Fruit fly (Drosophila melanogaster) whole organism, embryonic: Measurements from ENCODE around the gene CG13716.
A peak's percentile ranks its signal among the peaks of the same experiment; 100 is the strongest.

ENCODE experiments used
- Ada2b ChIP-seq: fragments of 200-800 bp; sonication (Bioruptor generic); IDR thresholded peaks from 2 replicates; pipeline ENCODE4 v1.3.6; 2022; ENCODE audit warnings: missing biosample characterization, missing genetic modification characterization
- Antp ChIP-seq: fragments of 200-800 bp; sonication (Bioruptor generic); optimal IDR thresholded peaks from 3 replicates; lab custom pipeline; 2016; ENCODE audit warnings: missing biosample characterization, missing genetic modification characterization
- CG10209 ChIP-seq: fragments of 200-800 bp; sonication (Bioruptor generic); optimal IDR thresholded peaks from 3 replicates; lab custom pipeline; 2017; ENCODE audit warnings: missing biosample characterization, mild to moderate bottlenecking, missing genetic modification characterization, missing genetic modification reagents
- CG10543 ChIP-seq: fragments of 200-800 bp; sonication (Bioruptor generic); optimal IDR thresholded peaks from 3 replicates; lab custom pipeline; 2017; ENCODE audit warnings: missing biosample characterization, mild to moderate bottlenecking, missing genetic modification characterization, moderate library complexity
- CG12391 ChIP-seq: fragments of 200-800 bp; sonication (Bioruptor generic); optimal IDR thresholded peaks from 3 replicates; lab custom pipeline; 2018; ENCODE audit warnings: missing biosample characterization, mild to moderate bottlenecking, missing genetic modification characterization, moderate library complexity
- CG12769 ChIP-seq: fragments of 200-800 bp; sonication (Bioruptor generic); optimal IDR thresholded peaks from 2 replicates; lab custom pipeline; 2019; ENCODE audit warnings: missing biosample characterization, mild to moderate bottlenecking, missing genetic modification characterization, moderate library complexity
- CG15073 ChIP-seq: fragments of 200-800 bp; sonication (Bioruptor generic); optimal IDR thresholded peaks from 2 replicates; lab custom pipeline; 2016; ENCODE audit warnings: missing biosample characterization, missing genetic modification characterization
- CG17912 ChIP-seq: fragments of 200-800 bp; sonication (Bioruptor generic); optimal IDR thresholded peaks from 2 replicates; lab custom pipeline; 2018; ENCODE audit warnings: missing biosample characterization, mild to moderate bottlenecking, missing genetic modification characterization
- CG18599 ChIP-seq: fragments of 200-800 bp; sonication (Bioruptor generic); optimal IDR thresholded peaks from 3 replicates; lab custom pipeline; 2017; ENCODE audit warnings: missing biosample characterization, missing genetic modification characterization, mild to moderate bottlenecking, moderate library complexity, missing genetic modification reagents
- CG2202 ChIP-seq: fragments of 200-800 bp; sonication (Bioruptor generic); optimal IDR thresholded peaks from 2 replicates; lab custom pipeline; 2018; ENCODE audit warnings: missing biosample characterization, mild to moderate bottlenecking, missing genetic modification characterization
- CG2875 ChIP-seq: fragments of 200-800 bp; sonication (Bioruptor generic); optimal IDR thresholded peaks from 2 replicates; lab custom pipeline; 2017; ENCODE audit warnings: missing biosample characterization, mild to moderate bottlenecking, missing genetic modification characterization, missing genetic modification reagents
- CG33557 ChIP-seq: fragments of 200-800 bp; sonication (Bioruptor generic); optimal IDR thresholded peaks from 2 replicates; lab custom pipeline; 2019; ENCODE audit warnings: missing biosample characterization, mild to moderate bottlenecking, missing genetic modification characterization, moderate library complexity
- CG3407 ChIP-seq: fragments of 200-800 bp; sonication (Bioruptor generic); optimal IDR thresholded peaks from 2 replicates; lab custom pipeline; 2018; ENCODE audit warnings: missing biosample characterization, mild to moderate bottlenecking, missing genetic modification characterization
- CG34224 ChIP-seq: fragments of 200-800 bp; sonication (Bioruptor generic); IDR thresholded peaks from 3 replicates; pipeline ENCODE4 v1.3.6; 2022; ENCODE audit warnings: missing biosample characterization, missing genetic modification characterization; ENCODE audit not compliant: partially characterized antibody
- CG4328 ChIP-seq: fragments of 200-800 bp; sonication (Bioruptor generic); optimal IDR thresholded peaks from 3 replicates; lab custom pipeline; 2017; ENCODE audit warnings: missing biosample characterization, missing genetic modification reagents, missing genetic modification characterization
- CG4424 ChIP-seq: fragments of 200-800 bp; sonication (Bioruptor generic); optimal IDR thresholded peaks from 3 replicates; lab custom pipeline; 2016; ENCODE audit warnings: missing biosample characterization, missing genetic modification characterization
- CG7556 ChIP-seq: fragments of 200-800 bp; sonication (Bioruptor generic); optimal IDR thresholded peaks from 2 replicates; lab custom pipeline; 2017; ENCODE audit warnings: missing biosample characterization, mild to moderate bottlenecking, missing genetic modification characterization
- CG7987 ChIP-seq: fragments of 200-800 bp; sonication (Bioruptor generic); optimal IDR thresholded peaks from 2 replicates; lab custom pipeline; 2018; ENCODE audit warnings: missing biosample characterization, mild to moderate bottlenecking, missing genetic modification characterization, moderate library complexity
- CG9437 ChIP-seq: fragments of 200-800 bp; sonication (Bioruptor generic); optimal IDR thresholded peaks from 2 replicates; lab custom pipeline; 2018; ENCODE audit warnings: missing biosample characterization, mild to moderate bottlenecking, missing genetic modification characterization
- CG9797 ChIP-seq: fragments of 200-800 bp; sonication (Bioruptor generic); optimal IDR thresholded peaks from 3 replicates; lab custom pipeline; 2018; ENCODE audit warnings: missing biosample characterization, mild to moderate bottlenecking, missing genetic modification characterization
- Chrac-16 ChIP-seq: fragments of 200-800 bp; sonication (Bioruptor generic); optimal IDR thresholded peaks from 3 replicates; lab custom pipeline; 2016; ENCODE audit warnings: missing biosample characterization, missing genetic modification characterization
- CoRest ChIP-seq: fragments of 200-800 bp; sonication (Bioruptor generic); optimal IDR thresholded peaks from 3 replicates; lab custom pipeline; 2018; ENCODE audit warnings: missing biosample characterization, mild to moderate bottlenecking, missing genetic modification characterization, moderate library complexity
- D ChIP-seq, 2 experiments: fragments of 200-800 bp in 1 of 2; fragments of >200 bp in 1 of 2; sonication (Bioruptor generic) in 1 of 2; optimal IDR thresholded peaks; 2 replicates in 1 of 2; 3 replicates in 1 of 2; lab custom pipeline; 2017; ENCODE audit warnings: mild to moderate bottlenecking in 1 of 2, missing biosample characterization in 1 of 2, missing genetic modification characterization in 1 of 2, missing genetic modification reagents in 1 of 2
- Dad ChIP-seq: fragments of 200-800 bp; sonication (Bioruptor generic); optimal IDR thresholded peaks from 3 replicates; lab custom pipeline; 2016; ENCODE audit warnings: missing biosample characterization, missing genetic modification characterization
- Dp ChIP-seq: fragments of 200-800 bp; sonication (Bioruptor generic); optimal IDR thresholded peaks from 2 replicates; lab custom pipeline; 2018; ENCODE audit warnings: missing biosample characterization, mild to moderate bottlenecking, missing genetic modification characterization, moderate library complexity
- HLH3B ChIP-seq: fragments of 200-800 bp; sonication (Bioruptor generic); IDR thresholded peaks from 2 replicates; pipeline ENCODE4 v1.3.6; 2022; ENCODE audit warnings: missing biosample characterization, missing genetic modification characterization
- Hr51 ChIP-seq, 2 experiments: fragments of 200-800 bp; sonication (Bioruptor generic); optimal IDR thresholded peaks; 2 replicates in 1 of 2; 3 replicates in 1 of 2; lab custom pipeline; 2016 to 2018; ENCODE audit warnings: missing biosample characterization in 2 of 2, missing genetic modification characterization in 2 of 2, mild to moderate bottlenecking in 1 of 2, moderate library complexity in 1 of 2
- Kr ChIP-seq: fragments of 200-800 bp; sonication (Bioruptor generic); optimal IDR thresholded peaks from 2 replicates; lab custom pipeline; 2017; ENCODE audit warnings: missing biosample characterization, mild to moderate bottlenecking, missing genetic modification characterization
- Med ChIP-seq: fragments of 200-800 bp; sonication (Bioruptor generic); peaks from one replicate; lab custom pipeline; 2016; ENCODE audit warnings: missing biosample characterization, missing genetic modification characterization, mild to moderate bottlenecking, inconsistent platforms, moderate library complexity
- Poxn ChIP-seq: fragments of 200-800 bp; sonication (Bioruptor generic); IDR thresholded peaks from 2 replicates; pipeline ENCODE4 v1.3.6; 2022; ENCODE audit warnings: missing biosample characterization, missing genetic modification characterization
- Ptx1 ChIP-seq: fragments of 200-800 bp; sonication (Bioruptor generic); IDR thresholded peaks from 2 replicates; pipeline ENCODE4 v1.3.6; 2022; ENCODE audit warnings: missing biosample characterization, missing genetic modification characterization
- Taf1 ChIP-seq: fragments of 200-800 bp; sonication (Bioruptor generic); IDR thresholded peaks from 2 replicates; pipeline ENCODE4 v1.3.6; 2022; ENCODE audit warnings: missing biosample characterization, missing genetic modification characterization
- amos ChIP-seq: fragments of 200-800 bp; sonication (Bioruptor generic); IDR thresholded peaks from 2 replicates; pipeline ENCODE4 v1.3.6; 2022; ENCODE audit warnings: missing biosample characterization, missing genetic modification characterization; ENCODE audit not compliant: partially characterized antibody
- ash1 ChIP-seq: fragments of 200-800 bp; sonication (Bioruptor generic); optimal IDR thresholded peaks from 2 replicates; lab custom pipeline; 2018; ENCODE audit warnings: missing biosample characterization, mild to moderate bottlenecking, missing genetic modification characterization
- az2 ChIP-seq: fragments of 200-800 bp; sonication (Bioruptor generic); optimal IDR thresholded peaks from 3 replicates; lab custom pipeline; 2016; ENCODE audit warnings: missing biosample characterization, missing genetic modification characterization
- br ChIP-seq: fragments of >200 bp; optimal IDR thresholded peaks from 2 replicates; lab custom pipeline; 2017
- caup ChIP-seq: fragments of 200-800 bp; sonication (Bioruptor generic); optimal IDR thresholded peaks from 3 replicates; lab custom pipeline; 2017; ENCODE audit warnings: missing biosample characterization, mild to moderate bottlenecking, missing genetic modification characterization, moderate library complexity; ENCODE audit not compliant: severe bottlenecking
- crol ChIP-seq: fragments of 200-800 bp; sonication (Bioruptor generic); IDR thresholded peaks from 2 replicates; pipeline ENCODE4 v1.3.6; 2022; ENCODE audit warnings: missing biosample characterization, missing genetic modification characterization
- gcm2 ChIP-seq: fragments of 200-800 bp; sonication (Bioruptor generic); optimal IDR thresholded peaks from 2 replicates; lab custom pipeline; 2016; ENCODE audit warnings: missing biosample characterization, missing genetic modification characterization
- gem ChIP-seq: fragments of 200-800 bp; sonication (Bioruptor generic); optimal IDR thresholded peaks from 2 replicates; lab custom pipeline; 2019; ENCODE audit warnings: missing biosample characterization, mild to moderate bottlenecking, missing genetic modification characterization, moderate library complexity
- her ChIP-seq: fragments of 200-800 bp; sonication (Bioruptor generic); optimal IDR thresholded peaks from 2 replicates; lab custom pipeline; 2016; ENCODE audit warnings: missing biosample characterization, missing genetic modification characterization
- hkb ChIP-seq, 2 experiments: fragments of 200-800 bp in 1 of 2; fragments of >200 bp in 1 of 2; sonication (Bioruptor generic) in 1 of 2; IDR thresholded peaks in 1 of 2; optimal IDR thresholded peaks in 1 of 2; 2 replicates each; pipeline versions ENCODE4 v1.3.6 to Lab custom; 2017 to 2022; ENCODE audit warnings: missing biosample characterization in 1 of 2, missing genetic modification characterization in 1 of 2
- otp ChIP-seq: fragments of 200-800 bp; sonication (Bioruptor generic); IDR thresholded peaks from 3 replicates; pipeline ENCODE4, ENCODE4 v1.3.6; 2022; ENCODE audit warnings: missing biosample characterization, missing genetic modification characterization
- pb ChIP-seq: fragments of 200-800 bp; sonication (Bioruptor generic); optimal IDR thresholded peaks from 3 replicates; lab custom pipeline; 2016; ENCODE audit warnings: missing biosample characterization, missing genetic modification characterization
- peb ChIP-seq: fragments of 200-800 bp; sonication (Bioruptor generic); IDR thresholded peaks from 2 replicates; pipeline ENCODE4 v1.3.6; 2022; ENCODE audit warnings: missing biosample characterization, missing genetic modification characterization
- salm ChIP-seq: fragments of 200-800 bp; sonication (Bioruptor generic); optimal IDR thresholded peaks from 2 replicates; lab custom pipeline; 2018; ENCODE audit warnings: missing biosample characterization, mild to moderate bottlenecking, missing genetic modification characterization
- trem ChIP-seq: fragments of 200-800 bp; optimal IDR thresholded peaks from 3 replicates; lab custom pipeline; 2019; ENCODE audit warnings: missing biosample characterization, mild to moderate bottlenecking, missing genetic modification characterization, moderate library complexity
- vvl ChIP-seq: fragments of 200-800 bp; sonication (Bioruptor generic); IDR thresholded peaks from 2 replicates; pipeline ENCODE4 v1.3.6; 2022; ENCODE audit warnings: missing biosample characterization, missing genetic modification characterization
- wor ChIP-seq: fragments of 200-800 bp; sonication (Bioruptor generic); IDR thresholded peaks from 2 replicates; pipeline ENCODE4 v1.3.6; 2022; ENCODE audit warnings: missing biosample characterization, missing genetic modification characterization
- zfh1 ChIP-seq: fragments of 200-800 bp; sonication (Bioruptor generic); IDR thresholded peaks from 3 replicates; pipeline ENCODE4 v1.3.6; 2022; ENCODE audit warnings: missing biosample characterization, missing genetic modification characterization

Gene CG13716

dm6 chr3L:4623870-4624269 is 10.7 kb downstream of the CG13716 start (continued):
- TF ChIP-seq az2 (peak; percentile 14), CG2875 (GFP tag; lab: Kevin White, UChicago) (no peak), zfh1 (GFP tag; lab: Robert Waterston, UW) (no peak), Kr (GFP tag; lab: Kevin White, UChicago) (no peak), Taf1 (GFP tag; lab: Robert Waterston, UW) (no peak), Antp (GFP tag; lab: Kevin White, UChicago) (no peak), CG2202 (no peak), CG9797 (GFP tag; lab: Kevin White, UChicago) (no peak), Chrac-16 (GFP tag; lab: Kevin White, UChicago) (no peak), CG7987 (GFP tag; lab: Kevin White, UChicago) (no peak), trem (peak; percentile 35), CG10209 (GFP tag; lab: Kevin White, UChicago) (no peak), pb (GFP tag; lab: Kevin White, UChicago) (no peak), gem (peak; percentile 34), otp (GFP tag; lab: Robert Waterston, UW) (no peak), hkb (optimal IDR thresholded peaks at IDR 0.05; lab: Kevin White, UChicago) (no peak), hkb (GFP tag; IDR thresholded peaks at IDR 0.05; lab: Robert Waterston, UW) (no peak), caup (GFP tag; lab: Kevin White, UChicago) (no peak), br (no peak), her (no peak), crol (GFP tag; lab: Robert Waterston, UW) (no peak), CG4328 (GFP tag; lab: Kevin White, UChicago) (no peak), CG18599 (no peak), Ptx1 (GFP tag; lab: Robert Waterston, UW) (peak; percentile 47), CG12391 (tag; lab: Kevin White, UChicago) (peak; percentile 16), CG34224 (GFP tag; lab: Robert Waterston, UW) (no peak), Hr51 (GFP tag; optimal IDR thresholded peaks at IDR 0.05; lab: Kevin White, UChicago) (peak in 1 of 2 experiments; percentile 6), CG4424 (peak; percentile 2), salm (tag; lab: Kevin White, UChicago) (no peak), Med (GFP tag; lab: Kevin White, UChicago) (peak; percentile 58), CG10543 (GFP tag; lab: Kevin White, UChicago) (no peak), wor (GFP tag; lab: Robert Waterston, UW) (no peak), Dp (GFP tag; lab: Kevin White, UChicago) (no peak), D (optimal IDR thresholded peaks at IDR 0.05; lab: Kevin White, UChicago) (no peak), D (GFP tag; optimal IDR thresholded peaks at IDR 0.05; lab: Kevin White, UChicago) (no peak), amos (GFP tag; lab: Robert Waterston, UW) (no peak), vvl (GFP tag; lab: Robert Waterston, UW) (no peak), CoRest (tag; lab: Kevin White, UChicago) (peak; percentile 29), CG3407 (no peak), ash1 (GFP tag; lab: Kevin White, UChicago) (no peak), CG9437 (GFP tag; lab: Kevin White, UChicago) (no peak), peb (no peak), CG33557 (GFP tag; lab: Kevin White, UChicago) (no peak), Ada2b (0 out of 2 replicates have a peak, but pooled peaks have one; percentile 4), gcm2 (GFP tag; lab: Kevin White, UChicago) (no peak), CG7556 (GFP tag; lab: Kevin White, UChicago) (no peak), CG15073 (GFP tag; lab: Kevin White, UChicago) (no peak), HLH3B (GFP tag; lab: Robert Waterston, UW) (no peak), Dad (GFP tag; lab: Kevin White, UChicago) (no peak), CG17912 (GFP tag; lab: Kevin White, UChicago) (no peak), CG12769 (tag; lab: Kevin White, UChicago) (no peak), Poxn (no peak)
